Worm (Caenorhabditis elegans) whole organism, mixed stage, embryonic: Measurements from ENCODE around the gene T07D4.2.

Experiments
- M03D4.4 ChIP-seq: sonication (generic microtip); optimal IDR thresholded peaks from 2 replicates; lab custom pipeline; 2017; ENCODE audit warnings: mild to moderate bottlenecking, missing genetic modification characterization, missing compliant biosample characterization
- ceh-39 ChIP-seq: fragments of 150-350 bp; optimal IDR thresholded peaks from 2 replicates; lab custom pipeline; 2014; ENCODE audit warnings: missing biosample characterization, missing genetic modification characterization
- ceh-43 ChIP-seq: fragments of 200-800 bp; sonication (Bioruptor generic); optimal IDR thresholded peaks from 2 replicates; lab custom pipeline; 2018; ENCODE audit warnings: mild to moderate bottlenecking, missing genetic modification characterization, moderate library complexity, missing compliant biosample characterization
- ceh-83 ChIP-seq: fragments of 200-800 bp; sonication (Bioruptor generic); optimal IDR thresholded peaks from 2 replicates; lab custom pipeline; 2018; ENCODE audit warnings: mild to moderate bottlenecking, missing genetic modification characterization, missing compliant biosample characterization
- cnd-1 ChIP-seq: fragments of 200-800 bp; sonication (Bioruptor generic); optimal IDR thresholded peaks from 2 replicates; lab custom pipeline; 2018; ENCODE audit warnings: mild to moderate bottlenecking, missing genetic modification characterization, missing compliant biosample characterization
- flh-1 ChIP-seq: fragments of 200-800 bp; sonication (Bioruptor generic); optimal IDR thresholded peaks from 2 replicates; lab custom pipeline; 2018; ENCODE audit warnings: mild to moderate bottlenecking, missing genetic modification characterization, moderate library complexity, missing compliant biosample characterization
- hlh-1 ChIP-seq: fragments of 150-350 bp; optimal IDR thresholded peaks from 2 replicates; lab custom pipeline; 2014; ENCODE audit warnings: missing biosample characterization, missing genetic modification reagents, missing genetic modification characterization
- lin-32 ChIP-seq: fragments of 200-800 bp; sonication (Bioruptor generic); optimal IDR thresholded peaks from 2 replicates; lab custom pipeline; 2018; ENCODE audit warnings: mild to moderate bottlenecking, missing genetic modification characterization, missing compliant biosample characterization
- mab-5 ChIP-seq: fragments of 150-350 bp; optimal IDR thresholded peaks from 2 replicates; lab custom pipeline; 2014; ENCODE audit warnings: missing biosample characterization, missing genetic modification characterization
- mls-2 ChIP-seq: sonication (generic microtip); optimal IDR thresholded peaks from 2 replicates; lab custom pipeline; 2016; ENCODE audit warnings: mild to moderate bottlenecking, missing genetic modification characterization, moderate library complexity, missing compliant biosample characterization
- nhr-12 ChIP-seq: fragments of 150-350 bp; optimal IDR thresholded peaks from 2 replicates; lab custom pipeline; 2014; ENCODE audit warnings: missing biosample characterization, missing genetic modification characterization
- nhr-2 ChIP-seq: fragments of 150-350 bp; optimal IDR thresholded peaks from 2 replicates; lab custom pipeline; 2014; ENCODE audit warnings: missing biosample characterization, missing genetic modification characterization
- nhr-28 ChIP-seq: fragments of 150-350 bp; optimal IDR thresholded peaks from 2 replicates; lab custom pipeline; 2014; ENCODE audit warnings: missing biosample characterization, missing genetic modification characterization
- pha-4 ChIP-seq: fragments of 150-350 bp; optimal IDR thresholded peaks from 2 replicates; lab custom pipeline; 2018; ENCODE audit warnings: missing biosample characterization, missing genetic modification reagents, missing genetic modification characterization
- sem-2 ChIP-seq: fragments of 200-800 bp; sonication (Bioruptor generic); optimal IDR thresholded peaks from 2 replicates; lab custom pipeline; 2018; ENCODE audit warnings: mild to moderate bottlenecking, missing genetic modification characterization, missing compliant biosample characterization
- snpc-4 ChIP-seq: fragments of 150-350 bp; optimal IDR thresholded peaks from 2 replicates; lab custom pipeline; 2014; ENCODE audit warnings: missing biosample characterization, missing genetic modification characterization
- sptf-1 ChIP-seq: sonication (generic microtip); optimal IDR thresholded peaks from 2 replicates; lab custom pipeline; 2017; ENCODE audit warnings: mild to moderate bottlenecking, missing genetic modification characterization, moderate library complexity, missing compliant biosample characterization
- tbx-8 ChIP-seq: fragments of 200-800 bp; sonication (Bioruptor generic); optimal IDR thresholded peaks from 2 replicates; lab custom pipeline; 2018; ENCODE audit warnings: mild to moderate bottlenecking, missing genetic modification characterization, moderate library complexity, missing compliant biosample characterization
- zip-8 ChIP-seq: fragments of 150-350 bp; optimal IDR thresholded peaks from 2 replicates; lab custom pipeline; 2014; ENCODE audit warnings: missing biosample characterization, missing genetic modification characterization
- ztf-11 ChIP-seq: fragments of 150-350 bp; optimal IDR thresholded peaks from 2 replicates; lab custom pipeline; 2014; ENCODE audit warnings: missing biosample characterization, missing genetic modification characterization

The T07D4.2 gene

DNA sequence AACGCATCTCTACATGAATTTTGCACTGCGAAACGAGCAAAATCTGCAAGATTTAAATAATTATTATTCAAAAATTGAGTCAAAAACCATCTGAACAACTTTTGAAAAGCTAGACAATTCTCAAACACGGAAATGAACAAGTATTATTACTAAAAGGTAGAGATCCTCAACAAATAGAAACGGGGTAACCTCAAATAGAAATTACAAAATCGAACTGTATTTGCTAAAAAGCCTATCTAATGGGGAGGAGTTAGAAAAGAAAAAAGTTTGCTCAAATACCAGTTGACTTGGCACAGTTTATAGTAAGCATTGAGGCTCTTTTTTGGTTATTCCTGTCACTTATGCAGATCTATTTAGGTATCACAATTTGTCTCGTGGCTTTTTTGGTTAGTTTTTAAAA is 48.0 kb downstream of the T07D4.2 start, which contains the start of gene nas-25:
nas-25 (plus strand) TSS at position 301 of the 400 bp plus-strand sequence.
- no peak for TF ChIP-seq ztf-11 (tag; lab: Kevin White, UChicago)

DNA sequence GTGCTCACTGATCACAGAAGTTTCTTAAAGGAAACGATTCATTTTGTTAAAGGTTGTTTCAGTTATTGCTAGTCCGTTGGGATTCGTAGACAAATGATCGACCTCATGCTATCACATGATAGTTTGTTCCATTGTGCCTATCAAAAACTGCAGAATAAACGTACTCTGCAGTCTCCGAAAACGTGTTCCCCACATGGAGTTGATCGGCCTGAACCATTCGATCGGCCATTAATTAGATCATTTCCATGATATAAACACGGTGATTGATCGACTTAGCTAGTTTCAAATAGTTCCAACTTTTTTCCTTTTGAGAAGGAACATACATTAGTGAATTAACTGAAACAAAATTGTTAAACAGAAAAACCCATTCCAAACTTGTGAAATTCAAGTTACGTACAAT is 51.0 kb downstream of the T07D4.2 start:
- TF ChIP-seq nhr-12 (tag; lab: Kevin White, UChicago): no peak
- no peak for TF ChIP-seq lin-32 (GFP tag; lab: Kevin White, UChicago)
- TF ChIP-seq nhr-2 (tag; lab: Kevin White, UChicago): no peak
- no peak for TF ChIP-seq tbx-8 (GFP tag; lab: Kevin White, UChicago)
- TF ChIP-seq pha-4 (tag; lab: Kevin White, UChicago): no peak
- TF ChIP-seq hlh-1 (tag; lab: Kevin White, UChicago): no peak
- no peak for TF ChIP-seq mab-5 (tag; lab: Kevin White, UChicago)

DNA sequence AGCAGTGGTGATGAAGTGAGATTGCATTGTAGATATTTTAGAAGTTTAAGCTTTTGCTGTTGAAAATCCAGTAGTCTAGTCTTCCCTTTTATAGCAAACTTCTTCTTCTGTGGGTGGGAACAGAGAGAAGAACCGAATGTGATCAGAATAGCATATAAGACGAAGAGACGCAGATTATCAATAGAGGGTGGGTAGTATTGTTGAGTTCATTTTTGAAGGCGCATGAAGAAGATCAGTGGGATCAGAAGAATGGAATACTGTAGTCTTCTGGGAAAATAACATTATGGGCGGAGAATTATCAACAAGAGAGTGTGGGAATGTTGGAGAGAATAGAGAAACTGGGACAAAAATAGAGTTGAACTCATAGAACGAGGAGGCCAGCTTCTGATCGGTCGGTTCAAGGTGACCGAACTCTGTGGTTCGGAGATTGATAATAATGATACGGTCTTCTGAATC is 52.6 kb downstream of the T07D4.2 start, which contains the start of gene F46C5.1:
F46C5.1 (minus strand) TSS at position 51 of the 456 bp plus-strand sequence.
- TF ChIP-seq sptf-1 (tag; lab: Kevin White, UChicago) (no peak), cnd-1 (tag; lab: Kevin White, UChicago) (no peak), hlh-1 (tag; lab: Kevin White, UChicago) (no peak), ceh-43 (GFP tag; lab: Kevin White, UChicago) (no peak), sem-2 (GFP tag; lab: Kevin White, UChicago) (no peak), tbx-8 (GFP tag; lab: Kevin White, UChicago) (no peak), snpc-4 (tag; lab: Kevin White, UChicago) (no peak), ceh-83 (GFP tag; lab: Kevin White, UChicago) (no peak), M03D4.4 (tag; lab: Kevin White, UChicago) (no peak), nhr-28 (tag; lab: Kevin White, UChicago) (no peak), zip-8 (tag; lab: Kevin White, UChicago) (no peak), mab-5 (tag; lab: Kevin White, UChicago) (no peak), mls-2 (no peak), flh-1 (GFP tag; lab: Kevin White, UChicago) (no peak), ceh-39 (no peak)
- TF ChIP-seq, all 35 proteins: peak for 0

DNA sequence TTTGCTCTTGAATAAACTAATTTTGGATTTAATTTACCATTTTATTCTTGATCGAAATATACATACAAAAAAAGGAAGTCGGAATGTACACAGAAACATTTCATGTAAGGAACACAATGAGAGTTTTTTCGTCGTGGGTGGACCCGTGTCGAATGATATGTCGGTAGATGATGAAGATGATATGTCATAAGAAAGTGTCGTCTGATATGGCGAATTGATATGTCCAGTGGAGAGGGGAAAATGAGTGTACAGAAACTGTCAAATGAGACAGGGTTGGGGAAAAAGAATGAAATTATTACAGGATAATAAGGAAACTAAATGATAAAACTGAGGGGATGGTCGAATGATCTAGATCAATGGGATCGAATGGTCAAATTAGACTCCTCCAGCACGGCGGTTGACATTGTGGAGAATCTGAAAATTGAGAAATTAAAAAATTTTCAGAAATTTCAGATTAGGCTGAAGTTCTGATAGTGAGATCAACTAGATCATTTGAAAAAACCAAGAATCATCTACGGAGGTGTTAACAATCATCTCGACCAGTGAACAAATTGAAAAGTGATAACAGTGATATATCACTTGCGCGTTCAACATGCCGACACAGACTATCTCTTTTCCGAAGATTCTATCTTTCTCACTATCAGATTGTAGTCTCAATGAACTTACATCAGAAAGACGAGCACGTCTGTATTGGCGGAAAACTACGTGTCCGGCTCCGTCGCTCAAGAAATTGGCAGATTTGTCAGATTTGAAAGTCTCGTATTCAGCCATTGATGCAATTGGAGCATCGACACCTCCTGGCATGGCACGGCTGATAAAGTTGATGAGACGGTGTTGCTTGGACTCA is 53.4 kb downstream of the T07D4.2 start:
- no peak for TF ChIP-seq ztf-11 (tag; lab: Kevin White, UChicago)
